Fruit fly (Drosophila melanogaster) whole organism, wandering third instar larva: ENCODE data around the gene CG5966.

Source experiments
- Abd-B ChIP-seq: fragments of >200 bp; optimal IDR thresholded peaks from 2 replicates; lab custom pipeline; 2017; ENCODE audit warnings: missing biosample characterization, missing genetic modification characterization
- CG32264 ChIP-seq: fragments of 200-800 bp; sonication (Bioruptor generic); optimal IDR thresholded peaks from 2 replicates; lab custom pipeline; 2016; ENCODE audit warnings: missing biosample characterization, missing genetic modification characterization
- CG9705 ChIP-seq: fragments of 200-800 bp; sonication (Bioruptor generic); optimal IDR thresholded peaks from 2 replicates; lab custom pipeline; 2018; ENCODE audit warnings: missing biosample characterization, mild to moderate bottlenecking, missing genetic modification characterization
- CrebA ChIP-seq: fragments of 200-800 bp; sonication (Bioruptor generic); optimal IDR thresholded peaks from 2 replicates; lab custom pipeline; 2016; ENCODE audit warnings: missing biosample characterization, mild to moderate bottlenecking, missing genetic modification characterization, borderline replicate concordance
- Dfd ChIP-seq: fragments of >200 bp; optimal IDR thresholded peaks from 2 replicates; lab custom pipeline; 2017; ENCODE audit warnings: missing biosample characterization, missing genetic modification characterization
- Dif ChIP-seq: fragments of 200-275, 200-300 bp; sonication (Bioruptor generic); optimal IDR thresholded peaks from 2 replicates; lab custom pipeline; 2018; ENCODE audit warnings: missing biosample characterization, missing genetic modification characterization; ENCODE audit not compliant: partially characterized antibody
- GATAd ChIP-seq: sonication (Bioruptor generic); optimal IDR thresholded peaks from 2 replicates; lab custom pipeline; 2016; ENCODE audit warnings: missing biosample characterization, missing genetic modification characterization
- HLH106 ChIP-seq: fragments of 200-800 bp; optimal IDR thresholded peaks from 3 replicates; lab custom pipeline; 2019; ENCODE audit warnings: missing biosample characterization, mild to moderate bottlenecking, missing genetic modification characterization, moderate library complexity
- Hnf4 ChIP-seq: fragments of 200-800 bp; sonication (Bioruptor generic); optimal IDR thresholded peaks from 2 replicates; lab custom pipeline; 2016; ENCODE audit warnings: missing biosample characterization, mild to moderate bottlenecking, missing genetic modification characterization
- Hr78 ChIP-seq: fragments of >200 bp; optimal IDR thresholded peaks from 2 replicates; lab custom pipeline; 2017; ENCODE audit warnings: missing biosample characterization, missing genetic modification characterization
- Hr83 ChIP-seq: fragments of 200-300 bp; sonication (Bioruptor generic); optimal IDR thresholded peaks from 2 replicates; lab custom pipeline; 2016; ENCODE audit warnings: missing biosample characterization, mild to moderate bottlenecking, missing genetic modification characterization, moderate library complexity; ENCODE audit not compliant: poor library complexity, severe bottlenecking
- Jra ChIP-seq: sonication (Bioruptor generic); optimal IDR thresholded peaks from 2 replicates; lab custom pipeline; 2016; ENCODE audit warnings: missing biosample characterization, missing genetic modification characterization
- Mio ChIP-seq: sonication (Bioruptor generic); optimal IDR thresholded peaks from 2 replicates; lab custom pipeline; 2016; ENCODE audit warnings: missing biosample characterization, missing genetic modification characterization
- Myc ChIP-seq: fragments of >200 bp; optimal IDR thresholded peaks from 2 replicates; lab custom pipeline; 2017
- N ChIP-seq: fragments of >200 bp; optimal IDR thresholded peaks from 2 replicates; lab custom pipeline; 2018; ENCODE audit warnings: missing biosample characterization, missing external identifiers, missing genetic modification characterization
- OdsH ChIP-seq: fragments of 200-800 bp; sonication (Bioruptor generic); optimal IDR thresholded peaks from 2 replicates; lab custom pipeline; 2016; ENCODE audit warnings: missing biosample characterization, mild to moderate bottlenecking, missing genetic modification characterization
- Rel ChIP-seq, 2 experiments: fragments of 200-800 bp; sonication (Bioruptor generic) in 1 of 2; optimal IDR thresholded peaks; 2 replicates in 1 of 2; 3 replicates in 1 of 2; lab custom pipeline; 2016 to 2019; ENCODE audit warnings: mild to moderate bottlenecking in 2 of 2, missing biosample characterization in 2 of 2, missing genetic modification characterization in 2 of 2, moderate library complexity in 1 of 2
- Sp1 ChIP-seq: fragments of 200-800 bp; sonication (Bioruptor generic); optimal IDR thresholded peaks from 3 replicates; lab custom pipeline; 2019; ENCODE audit warnings: missing biosample characterization, mild to moderate bottlenecking, missing genetic modification characterization, moderate library complexity
- Vsx2 ChIP-seq: fragments of 200-300, 225-300 bp; sonication (Bioruptor generic); optimal IDR thresholded peaks from 2 replicates; lab custom pipeline; 2018; ENCODE audit warnings: missing biosample characterization, missing genetic modification characterization; ENCODE audit not compliant: partially characterized antibody
- br ChIP-seq: fragments of 200-800 bp; sonication (Bioruptor generic); optimal IDR thresholded peaks from 2 replicates; lab custom pipeline; 2016; ENCODE audit warnings: missing biosample characterization, missing genetic modification characterization
- brk ChIP-seq: fragments of 200-800 bp; sonication (Bioruptor generic); optimal IDR thresholded peaks from 2 replicates; lab custom pipeline; 2016; ENCODE audit warnings: missing biosample characterization, mild to moderate bottlenecking, missing genetic modification characterization
- dl ChIP-seq, 2 experiments: fragments of 175-275, 200-275 bp in 1 of 2; fragments of 200-275 bp in 1 of 2; sonication (Bioruptor generic); optimal IDR thresholded peaks; lab custom pipeline; 2018; ENCODE audit warnings: mild to moderate bottlenecking in 2 of 2, missing biosample characterization in 2 of 2, missing genetic modification characterization in 2 of 2, moderate library complexity in 2 of 2; ENCODE audit not compliant: partially characterized antibody in 2 of 2, insufficient read depth in 1 of 2
- dmrt93B ChIP-seq: fragments of 200-800 bp; sonication (Bioruptor generic); optimal IDR thresholded peaks from 2 replicates; lab custom pipeline; 2018; ENCODE audit warnings: missing biosample characterization, mild to moderate bottlenecking, missing genetic modification characterization
- dsf ChIP-seq: sonication (Bioruptor generic); optimal IDR thresholded peaks from 2 replicates; lab custom pipeline; 2016; ENCODE audit warnings: missing biosample characterization, missing genetic modification characterization, borderline replicate concordance
- ey ChIP-seq: fragments of 200-800 bp; sonication (Bioruptor generic); optimal IDR thresholded peaks from 2 replicates; lab custom pipeline; 2016; ENCODE audit warnings: missing biosample characterization, missing genetic modification characterization
- foxo ChIP-seq, 2 experiments: fragments of 200-800 bp; sonication (Bioruptor generic); optimal IDR thresholded peaks; 2 replicates in 1 of 2; 3 replicates in 1 of 2; lab custom pipeline; 2016 to 2017; ENCODE audit warnings: missing biosample characterization in 2 of 2, missing genetic modification characterization in 2 of 2
- fru ChIP-seq: fragments of 200-800 bp; sonication (Bioruptor generic); optimal IDR thresholded peaks from 3 replicates; lab custom pipeline; 2016; ENCODE audit warnings: missing biosample characterization, mild to moderate bottlenecking, missing genetic modification characterization
- h ChIP-seq: fragments of 200-800 bp; sonication (Bioruptor generic); optimal IDR thresholded peaks from 3 replicates; lab custom pipeline; 2016; ENCODE audit warnings: missing biosample characterization, mild to moderate bottlenecking, missing genetic modification characterization
- jim ChIP-seq: fragments of 175-275, 200-325 bp; sonication (Bioruptor generic); optimal IDR thresholded peaks from 2 replicates; lab custom pipeline; 2016; ENCODE audit warnings: missing biosample characterization, mild to moderate bottlenecking, missing genetic modification characterization
- lola ChIP-seq: fragments of >200 bp; optimal IDR thresholded peaks from 2 replicates; lab custom pipeline; 2017; ENCODE audit warnings: missing biosample characterization, missing genetic modification characterization
- pan ChIP-seq: fragments of >200 bp; optimal IDR thresholded peaks from 2 replicates; lab custom pipeline; 2017
- psq ChIP-seq: fragments of 200-800 bp; sonication (Bioruptor generic); optimal IDR thresholded peaks from 3 replicates; lab custom pipeline; 2017; ENCODE audit warnings: missing biosample characterization, mild to moderate bottlenecking, missing genetic modification characterization, moderate library complexity
- rgr ChIP-seq: fragments of 200-800 bp; sonication (Bioruptor generic); optimal IDR thresholded peaks from 3 replicates; lab custom pipeline; 2016; ENCODE audit warnings: missing biosample characterization, mild to moderate bottlenecking, missing genetic modification characterization
- sage ChIP-seq: fragments of 200-800 bp; sonication (Bioruptor generic); optimal IDR thresholded peaks from 2 replicates; lab custom pipeline; 2016; ENCODE audit warnings: missing biosample characterization, mild to moderate bottlenecking, missing genetic modification characterization
- sv ChIP-seq: fragments of 200-800 bp; sonication (Bioruptor generic); optimal IDR thresholded peaks from 3 replicates; lab custom pipeline; 2016; ENCODE audit warnings: missing biosample characterization, missing genetic modification characterization
- tai ChIP-seq: sonication (Bioruptor generic); optimal IDR thresholded peaks from 2 replicates; lab custom pipeline; 2016; ENCODE audit warnings: missing biosample characterization, missing genetic modification characterization
- usp ChIP-seq: fragments of >200 bp; optimal IDR thresholded peaks from 2 replicates; lab custom pipeline; 2017; ENCODE audit warnings: missing biosample characterization, missing genetic modification characterization
- woc ChIP-seq: sonication (Bioruptor generic); optimal IDR thresholded peaks from 2 replicates; lab custom pipeline; 2016; ENCODE audit warnings: missing biosample characterization, mild to moderate bottlenecking, missing genetic modification characterization

The CG5966 gene

dm6 chrX:5965517-5966397 lies 22.8 kb upstream of the CG5966 start, which contains the start of gene Grip:
Gene Grip, plus strand, starts transcription at chrX:5966279.
- TF ChIP-seq pan (lab: Kevin White, UChicago) (no peak), dsf (GFP tag; lab: Kevin White, UChicago) (no peak), fru (GFP tag; lab: Kevin White, UChicago) (peak; percentile 5), woc (peak; percentile 38), foxo (GFP tag; optimal IDR thresholded peaks at IDR 0.05; lab: Kevin White, UChicago) (peak in 1 of 2 experiments; percentile 26), rgr (GFP tag; lab: Kevin White, UChicago) (peak; percentile 2), usp (GFP tag; lab: Kevin White, UChicago) (no peak), Jra (GFP tag; lab: Kevin White, UChicago) (peak; percentile 22), CrebA (GFP tag; lab: Kevin White, UChicago) (no peak), Hnf4 (peak; percentile 25), OdsH (GFP tag; lab: Kevin White, UChicago) (no peak), dmrt93B (no peak), Abd-B (no peak), Mio (GFP tag; lab: Kevin White, UChicago) (no peak), br (GFP tag; lab: Kevin White, UChicago) (no peak), jim (GFP tag; lab: Kevin White, UChicago) (no peak), brk (no peak), lola (GFP tag; lab: Kevin White, UChicago) (no peak), psq (GFP tag; lab: Kevin White, UChicago) (peak; percentile 27), tai (GFP tag; lab: Kevin White, UChicago) (no peak), ey (no peak), Vsx2 (GFP tag; lab: Kevin White, UChicago) (no peak), Dfd (no peak), CG9705 (GFP tag; lab: Kevin White, UChicago) (no peak), Rel (GFP tag; optimal IDR thresholded peaks at IDR 0.05; lab: Kevin White, UChicago) (no peak), Rel (tag; optimal IDR thresholded peaks at IDR 0.05; lab: Kevin White, UChicago) (no peak), sv (GFP tag; lab: Kevin White, UChicago) (no peak), HLH106 (tag; lab: Kevin White, UChicago) (peak; percentile 26), CG32264 (GFP tag; lab: Kevin White, UChicago) (no peak), Sp1 (peak; percentile 28), Myc (lab: Kevin White, UChicago) (no peak), N (GFP tag; lab: Kevin White, UChicago) (no peak), sage (GFP tag; lab: Kevin White, UChicago) (no peak), h (GFP tag; lab: Kevin White, UChicago) (peak; percentile 5), dl (GFP tag; optimal IDR thresholded peaks at IDR 0.05; lab: Kevin White, UChicago; ENCODE audit: insufficient read depth in 1 of 2, partially characterized antibody in 2 of 2) (peak; percentile 53 to 63), GATAd (GFP tag; lab: Kevin White, UChicago) (no peak), Dif (GFP tag; lab: Kevin White, UChicago) (peak; percentile 10), Hr78 (GFP tag; lab: Kevin White, UChicago) (no peak), Hr83 (no peak)
- TF ChIP-seq, all 38 proteins: peak for 12

dm6 chrX:5968094-5968723 lies 20.4 kb upstream of the CG5966 start:
- no peak for TF ChIP-seq Jra (GFP tag; lab: Kevin White, UChicago)
- TF ChIP-seq h (GFP tag; lab: Kevin White, UChicago): peak; percentile 7
- TF ChIP-seq pan (lab: Kevin White, UChicago): no peak
- TF ChIP-seq CG32264 (GFP tag; lab: Kevin White, UChicago): no peak
- peak in 1 of 2 experiments; percentile 8 for TF ChIP-seq foxo (GFP tag; optimal IDR thresholded peaks at IDR 0.05; lab: Kevin White, UChicago)
- no peak for TF ChIP-seq Myc (lab: Kevin White, UChicago)
- TF ChIP-seq fru (GFP tag; lab: Kevin White, UChicago): peak; percentile 26
- TF ChIP-seq Sp1: no peak
- no peak for TF ChIP-seq usp (GFP tag; lab: Kevin White, UChicago)
- TF ChIP-seq tai (GFP tag; lab: Kevin White, UChicago): no peak
- no peak for TF ChIP-seq sv (GFP tag; lab: Kevin White, UChicago)
- TF ChIP-seq, all 38 proteins: peak for 3
